Fruit fly (Drosophila melanogaster): ENCODE results near the gene CG6495.

CG6495 gene

DNA sequence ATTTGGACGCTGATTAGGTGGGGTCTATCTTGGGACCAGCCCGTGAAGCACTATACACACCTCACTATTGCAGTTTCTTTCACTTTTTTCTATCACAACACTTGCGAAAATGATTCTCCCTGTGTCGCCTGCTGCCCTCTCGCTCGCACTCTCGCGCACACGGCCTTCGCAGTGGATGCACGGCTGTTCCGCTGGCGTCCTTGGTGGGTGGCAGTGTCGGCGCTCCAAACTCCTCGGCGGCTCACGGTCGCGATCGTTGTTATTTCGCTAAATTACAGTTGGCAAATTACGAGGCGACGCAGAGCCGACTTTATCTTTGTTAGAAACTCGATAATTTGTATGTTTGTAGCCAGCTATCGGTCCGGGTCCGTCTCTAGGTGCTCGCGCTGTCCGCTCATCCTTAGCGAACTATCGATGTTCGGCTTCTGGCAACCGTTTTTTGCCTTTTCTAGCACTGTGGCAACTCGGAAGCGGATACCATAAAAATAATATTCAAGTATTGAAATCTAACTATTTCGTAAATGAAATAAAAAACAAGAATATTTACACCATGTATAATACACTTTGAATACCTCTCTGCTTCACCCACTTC is 6.8 kb downstream of the CG6495 start, which contains the start of gene Ubc2 (continued):
- TF ChIP-seq zen2 (GFP tag; IDR thresholded peaks at IDR 0.05; ENCODE audit: partially characterized antibody) (peak; percentile 65), HmgZ (tag; optimal IDR thresholded peaks at IDR 0.05) (peak; percentile 38), CG16813 (GFP tag; IDR thresholded peaks at IDR 0.05; ENCODE audit: partially characterized antibody) (peak; percentile 83), CG32767 (GFP tag; IDR thresholded peaks at IDR 0.05) (no peak), E2f2 (GFP tag; IDR thresholded peaks at IDR 0.05) (peak; percentile 79), Hmr (GFP tag; optimal IDR thresholded peaks at IDR 0.05) (no peak), row (GFP tag; IDR thresholded peaks at IDR 0.05) (peak; percentile 57), CG13624 (GFP tag; optimal IDR thresholded peaks at IDR 0.05) (peak; percentile 47), nau (GFP tag; optimal IDR thresholded peaks at IDR 0.05) (no peak), MBD-R2 (GFP tag; IDR thresholded peaks at IDR 0.05) (peak; percentile 93)

DNA sequence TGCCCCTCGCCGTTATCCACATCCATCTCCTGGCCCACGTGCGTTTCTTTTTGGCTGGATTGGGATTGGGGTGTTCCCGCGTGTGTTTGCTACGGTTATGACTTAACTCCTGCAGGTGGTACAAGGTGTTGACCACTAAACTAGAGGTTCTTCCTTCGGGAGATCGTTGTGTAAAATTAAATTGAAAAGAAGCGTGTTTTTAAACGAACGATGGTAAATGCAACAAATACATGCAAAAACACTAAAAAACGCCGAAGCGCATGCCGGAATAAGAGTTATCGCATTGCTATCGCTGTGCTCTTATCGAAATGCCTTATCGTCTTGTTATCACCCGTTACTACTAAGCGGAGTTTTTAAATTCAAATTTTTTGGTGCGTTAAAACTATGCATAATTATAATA is 8.8 kb downstream of the CG6495 start, which contains the start of gene CG6724:
TSS of gene CG6724 (minus strand) at position 245 of the 400 bp plus-strand sequence.
- TF ChIP-seq Drgx (GFP tag; IDR thresholded peaks at IDR 0.05) (no peak), CG17186 (GFP tag; optimal IDR thresholded peaks at IDR 0.05) (peak; percentile 65), da (GFP tag; optimal IDR thresholded peaks at IDR 0.05) (no peak), Sin3A (optimal IDR thresholded peaks at IDR 0.05) (peak; percentile 46), H15 (GFP tag; IDR thresholded peaks at IDR 0.05) (no peak), CG13287 (GFP tag; IDR thresholded peaks at IDR 0.05; ENCODE audit: partially characterized antibody) (peak; percentile 80), hbn (GFP tag; IDR thresholded peaks at IDR 0.05; ENCODE audit: partially characterized antibody) (peak; percentile 39; the same call in 1 of the 2 replicates), pzg (GFP tag; optimal IDR thresholded peaks at IDR 0.05) (peak; percentile 77), CG4424 (GFP tag; optimal IDR thresholded peaks at IDR 0.05) (no peak), CG9797 (GFP tag; optimal IDR thresholded peaks at IDR 0.05) (peak; percentile 65), kah (GFP tag; optimal IDR thresholded peaks at IDR 0.05) (no peak), aop (GFP tag; IDR thresholded peaks at IDR 0.05) (no peak), phol (tag; optimal IDR thresholded peaks at IDR 0.05) (peak; percentile 7), E2f2 (GFP tag; IDR thresholded peaks at IDR 0.05) (peak; percentile 90), BEAF-32 (GFP tag; optimal IDR thresholded peaks at IDR 0.05) (peak; percentile 65), CG4617 (GFP tag; optimal IDR thresholded peaks at IDR 0.05; ENCODE audit: borderline replicate concordance) (peak; percentile 69), Dp (GFP tag; optimal IDR thresholded peaks at IDR 0.05) (peak; percentile 88), CG2116 (GFP tag; optimal IDR thresholded peaks at IDR 0.05) (peak; percentile 92), CG9609 (GFP tag; optimal IDR thresholded peaks at IDR 0.05) (no peak), amos (GFP tag; IDR thresholded peaks at IDR 0.05; ENCODE audit: partially characterized antibody) (peak; percentile 71), Max (GFP tag; optimal IDR thresholded peaks at IDR 0.05) (peak; percentile 25), CG17829 (tag; optimal IDR thresholded peaks at IDR 0.05) (peak; percentile 25), inv (GFP tag; IDR thresholded peaks at IDR 0.05; ENCODE audit: partially characterized antibody) (peak; percentile 50), CG42726 (GFP tag; IDR thresholded peaks at IDR 0.05; ENCODE audit: partially characterized antibody) (peak; percentile 73; the same call in 1 of the 2 replicates), Neu2 (GFP tag; optimal IDR thresholded peaks at IDR 0.05; ENCODE audit: borderline replicate concordance) (no peak), knrl (GFP tag; IDR thresholded peaks at IDR 0.05; ENCODE audit: partially characterized antibody) (peak; percentile 55; the same call in 2 of the 3 replicates), pum (GFP tag; optimal IDR thresholded peaks at IDR 0.05) (no peak), ato (GFP tag; IDR thresholded peaks at IDR 0.05; ENCODE audit: partially characterized antibody) (peak; percentile 71), Dref (GFP tag; IDR thresholded peaks at IDR 0.05) (peak; percentile 95), Hand (GFP tag; optimal IDR thresholded peaks at IDR 0.05) (no peak), hkb (optimal IDR thresholded peaks at IDR 0.05) (no peak), hkb (GFP tag; IDR thresholded peaks at IDR 0.05) (no peak), HmgZ (tag; optimal IDR thresholded peaks at IDR 0.05) (peak; percentile 53), CoRest (tag; optimal IDR thresholded peaks at IDR 0.05) (peak; percentile 4), Med (GFP tag) (peak; percentile 73), bbx (GFP tag; IDR thresholded peaks at IDR 0.05; ENCODE audit: partially characterized antibody) (peak; percentile 88), CG34422 (GFP tag; IDR thresholded peaks at IDR 0.05) (peak; percentile 14; the same call in 1 of the 3 replicates), CG6791 (GFP tag; IDR thresholded peaks at IDR 0.05; ENCODE audit: partially characterized antibody) (peak; percentile 76), crol (GFP tag; IDR thresholded peaks at IDR 0.05) (peak; percentile 51; the same call in 1 of the 2 replicates), hth (optimal IDR thresholded peaks at IDR 0.05) (no peak)
